Worm (Caenorhabditis elegans): ENCODE data around the gene baf-1.

ce11 chrIII:9465865-9466264 lies 1.4 kb upstream of the baf-1 start, which contains the start of gene B0464.6:
- no peak for TF ChIP-seq ama-1 (optimal IDR thresholded peaks at IDR 0.05)
- TF ChIP-seq flt-1 (GFP tag; IDR thresholded peaks at IDR 0.05) = no peak
- TF ChIP-seq aly-1 (tag; optimal IDR thresholded peaks at IDR 0.05) = no peak
- no peak for TF ChIP-seq F13C5.2 (tag; optimal IDR thresholded peaks at IDR 0.05)
- no peak for TF ChIP-seq pes-1 (GFP tag; IDR thresholded peaks at IDR 0.05)
- TF ChIP-seq B0310.2 (tag; optimal IDR thresholded peaks at IDR 0.05) = no peak
- TF ChIP-seq sea-1 (GFP tag; conservative IDR thresholded peaks at IDR 0.05) = no peak
- no peak for TF ChIP-seq tbx-11 (GFP tag; IDR thresholded peaks at IDR 0.05)
- no peak for TF ChIP-seq tra-4 (tag; optimal IDR thresholded peaks at IDR 0.05)
- TF ChIP-seq hmg-4 (GFP tag; optimal IDR thresholded peaks at IDR 0.05) = no peak

Measured in whole organism, early embryonic.